Worm (Caenorhabditis elegans) whole organism, early embryonic: ENCODE measurements around the gene gcn-2.

Experiments
- B0310.2 ChIP-seq: sonication (generic microtip); optimal IDR thresholded peaks from 2 replicates; lab custom pipeline; 2016; ENCODE audit warnings: mild to moderate bottlenecking, missing genetic modification characterization, missing compliant biosample characterization
- F13C5.2 ChIP-seq: sonication (generic microtip); optimal IDR thresholded peaks from 2 replicates; lab custom pipeline; 2017; ENCODE audit warnings: mild to moderate bottlenecking, missing genetic modification characterization, inconsistent platforms, missing compliant biosample characterization
- aly-1 ChIP-seq: sonication (generic microtip); optimal IDR thresholded peaks from 2 replicates; lab custom pipeline; 2016; ENCODE audit warnings: missing genetic modification characterization, missing compliant biosample characterization
- ama-1 ChIP-seq: fragments of 150-350 bp; optimal IDR thresholded peaks from 2 replicates; lab custom pipeline; 2014
- ceh-36 ChIP-seq: sonication (generic microtip); optimal IDR thresholded peaks from 2 replicates; lab custom pipeline; 2016; ENCODE audit warnings: missing genetic modification characterization, inconsistent platforms, missing compliant biosample characterization
- ets-7 ChIP-seq: sonication (generic microtip); optimal IDR thresholded peaks from 2 replicates; lab custom pipeline; 2016; ENCODE audit warnings: missing genotype, missing genetic modification characterization, missing compliant biosample characterization
- flt-1 ChIP-seq: fragments of 200-800 bp; sonication (Bioruptor generic); IDR thresholded peaks from 2 replicates; pipeline ENCODE4 v1.3.6; 2022; ENCODE audit warnings: missing genetic modification characterization, missing compliant biosample characterization
- hmbx-1 ChIP-seq: sonication (generic microtip); optimal IDR thresholded peaks from 2 replicates; lab custom pipeline; 2016; ENCODE audit warnings: mild to moderate bottlenecking, missing genetic modification characterization, missing compliant biosample characterization
- hnd-1 ChIP-seq: sonication (generic microtip); optimal IDR thresholded peaks from 2 replicates; lab custom pipeline; 2016; ENCODE audit warnings: missing genetic modification characterization, missing compliant biosample characterization
- pes-1 ChIP-seq: fragments of 200-800 bp; sonication (Bioruptor generic); IDR thresholded peaks from 2 replicates; pipeline ENCODE4 v1.3.6; 2022; ENCODE audit warnings: missing genetic modification reagents, missing genetic modification characterization, missing compliant biosample characterization
- sea-1 ChIP-seq: fragments of 200-800 bp; sonication (Bioruptor generic); conservative IDR thresholded peaks from 2 replicates; pipeline ENCODE4 v1.3.6; 2022; ENCODE audit warnings: missing genetic modification characterization, missing compliant biosample characterization
- tbx-11 ChIP-seq: fragments of 200-800 bp; sonication (Bioruptor generic); IDR thresholded peaks from 2 replicates; pipeline ENCODE4 v1.3.6; 2022; ENCODE audit warnings: missing genetic modification characterization, missing compliant biosample characterization
- tbx-37 ChIP-seq: fragments of 200-800 bp; sonication (Bioruptor generic); conservative IDR thresholded peaks from 2 replicates; pipeline ENCODE4 v1.3.6; 2022; ENCODE audit warnings: missing genetic modification reagents, missing genetic modification characterization, missing compliant biosample characterization
- tra-4 ChIP-seq: sonication (generic microtip); optimal IDR thresholded peaks from 2 replicates; lab custom pipeline; 2017; ENCODE audit warnings: missing genetic modification characterization, missing compliant biosample characterization

DNA sequence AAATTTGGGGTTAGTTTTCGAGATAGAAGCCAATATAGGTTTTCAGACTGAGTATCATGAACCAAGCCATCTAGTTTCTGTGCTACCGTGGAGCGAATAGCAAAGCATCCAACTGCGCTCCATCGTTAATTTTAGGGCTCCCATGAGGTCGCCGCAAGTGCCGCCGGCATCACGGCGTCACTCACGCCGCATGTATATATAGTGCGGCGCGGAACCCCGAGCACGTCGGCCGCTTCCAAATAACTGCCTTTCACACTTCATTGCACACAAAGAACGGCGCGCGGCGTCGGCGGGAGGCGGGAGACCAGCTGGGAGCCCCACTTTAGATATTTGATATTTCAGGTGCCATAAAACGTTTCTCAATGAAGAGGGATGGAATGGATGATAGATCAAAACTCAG, 33.9 kb upstream of the gcn-2 start:
- TF ChIP-seq F13C5.2 (no peak), ama-1 (lab: Kevin White, UChicago) (no peak), flt-1 (GFP tag; lab: Robert Waterston, UW) (no peak), tbx-37 (GFP tag; lab: Robert Waterston, UW) (no peak), aly-1 (tag; lab: Kevin White, UChicago) (no peak), tra-4 (tag; lab: Kevin White, UChicago) (no peak), ceh-36 (no peak), hnd-1 (tag; lab: Kevin White, UChicago) (no peak), hmbx-1 (tag; lab: Kevin White, UChicago) (no peak), tbx-11 (GFP tag; lab: Robert Waterston, UW) (no peak), sea-1 (GFP tag; lab: Robert Waterston, UW) (no peak), ets-7 (tag; lab: Kevin White, UChicago) (no peak), B0310.2 (tag; lab: Kevin White, UChicago) (no peak), pes-1 (GFP tag; lab: Robert Waterston, UW) (no peak)
